Fruit fly (Drosophila melanogaster): ENCODE measurements around the gene ed.
A peak's percentile ranks its signal among the peaks of the same experiment; 100 is the strongest.

Gene ed

dm6 chr2L:4075783-4076182 lies 44.6 kb downstream of the ed start (continued):
- TF ChIP-seq chinmo (GFP tag; IDR thresholded peaks at IDR 0.05; ENCODE audit: partially characterized antibody) = no peak
- TF ChIP-seq lab (GFP tag; optimal IDR thresholded peaks at IDR 0.05) = no peak
- no peak for TF ChIP-seq Lpt (GFP tag; optimal IDR thresholded peaks at IDR 0.05)
- TF ChIP-seq Hey (tag; optimal IDR thresholded peaks at IDR 0.05) = no peak
- peak; percentile 26; the same call in 1 of the 2 replicates for TF ChIP-seq lmd (GFP tag; IDR thresholded peaks at IDR 0.05)
- TF ChIP-seq da (GFP tag; optimal IDR thresholded peaks at IDR 0.05) = no peak
- no peak for TF ChIP-seq CG4424 (GFP tag; optimal IDR thresholded peaks at IDR 0.05)
- TF ChIP-seq CG31388 (GFP tag; optimal IDR thresholded peaks at IDR 0.05) = no peak
- TF ChIP-seq TFAM (GFP tag; optimal IDR thresholded peaks at IDR 0.05) = no peak
- TF ChIP-seq CG15696 (tag; optimal IDR thresholded peaks at IDR 0.05) = no peak
- no peak for TF ChIP-seq Rx (GFP tag; IDR thresholded peaks at IDR 0.05)
- TF ChIP-seq h (optimal IDR thresholded peaks at IDR 0.05) = no peak
- peak; percentile 16 for TF ChIP-seq CG17385 (GFP tag; optimal IDR thresholded peaks at IDR 0.05)
- no peak for TF ChIP-seq CG4820 (GFP tag; optimal IDR thresholded peaks at IDR 0.05)
- TF ChIP-seq CG6175 (GFP tag; IDR thresholded peaks at IDR 0.05) = no peak
- no peak for TF ChIP-seq Hmx (GFP tag; optimal IDR thresholded peaks at IDR 0.05)
- no peak for TF ChIP-seq HLH4C (GFP tag; IDR thresholded peaks at IDR 0.05; ENCODE audit: partially characterized antibody)
- TF ChIP-seq CG1024 (GFP tag; IDR thresholded peaks at IDR 0.05) = no peak
- no peak for TF ChIP-seq CG17612 (GFP tag; IDR thresholded peaks at IDR 0.05)
- TF ChIP-seq phol (tag; optimal IDR thresholded peaks at IDR 0.05) = no peak
- no peak for TF ChIP-seq CG4404 (GFP tag; IDR thresholded peaks at IDR 0.05)
- no peak for TF ChIP-seq GATAe (GFP tag; conservative IDR thresholded peaks at IDR 0.05)
- TF ChIP-seq MESR4 (GFP tag; optimal IDR thresholded peaks at IDR 0.05) = no peak
- no peak for TF ChIP-seq sna (GFP tag; IDR thresholded peaks at IDR 0.05; ENCODE audit: partially characterized antibody)
- TF ChIP-seq CG4617 (GFP tag; optimal IDR thresholded peaks at IDR 0.05; ENCODE audit: borderline replicate concordance) = no peak
- no peak for TF ChIP-seq pzg (GFP tag; optimal IDR thresholded peaks at IDR 0.05)
- TF ChIP-seq CG3163 (GFP tag; optimal IDR thresholded peaks at IDR 0.05) = no peak
- TF ChIP-seq Gsc (GFP tag; IDR thresholded peaks at IDR 0.05) = no peak
- TF ChIP-seq CG14014 (GFP tag; IDR thresholded peaks at IDR 0.05) = no peak
- no peak for TF ChIP-seq Dip2 (GFP tag; IDR thresholded peaks at IDR 0.05)
- TF ChIP-seq aop (GFP tag; IDR thresholded peaks at IDR 0.05) = no peak
- TF ChIP-seq CG16815 (GFP tag; optimal IDR thresholded peaks at IDR 0.05) = no peak
- TF ChIP-seq CG7271 (tag; optimal IDR thresholded peaks at IDR 0.05) = no peak
- no peak for TF ChIP-seq sim (GFP tag; IDR thresholded peaks at IDR 0.05)
- no peak for TF ChIP-seq Poxn (GFP tag; IDR thresholded peaks at IDR 0.05)
- no peak for TF ChIP-seq ham (GFP tag; IDR thresholded peaks at IDR 0.05)
- no peak for TF ChIP-seq pho (GFP tag; optimal IDR thresholded peaks at IDR 0.05)
- no peak for TF ChIP-seq H15 (GFP tag; IDR thresholded peaks at IDR 0.05)
- TF ChIP-seq kay (GFP tag; optimal IDR thresholded peaks at IDR 0.05) = no peak
- TF ChIP-seq bcd (GFP tag; optimal IDR thresholded peaks at IDR 0.05) = no peak
- no peak for TF ChIP-seq CG7786 (GFP tag; optimal IDR thresholded peaks at IDR 0.05)
- TF ChIP-seq CG10979 (tag; optimal IDR thresholded peaks at IDR 0.05) = peak; percentile 8
- TF ChIP-seq Side (GFP tag; optimal IDR thresholded peaks at IDR 0.05) = no peak
- TF ChIP-seq Fer2 (tag; optimal IDR thresholded peaks at IDR 0.05) = no peak
- no peak for TF ChIP-seq HLHmδ (GFP tag; optimal IDR thresholded peaks at IDR 0.05)
- no peak for TF ChIP-seq dm (GFP tag; optimal IDR thresholded peaks at IDR 0.05)
